Worm (Caenorhabditis elegans) whole organism, L4/young adult: ENCODE measurements around the gene dao-6.

Source experiments
- W03F9.2 ChIP-seq: fragments of 150-350 bp; optimal IDR thresholded peaks from 2 replicates; lab custom pipeline; 2014; ENCODE audit warnings: missing biosample characterization, missing genetic modification characterization
- dao-5 ChIP-seq: sonication (generic microtip); optimal IDR thresholded peaks from 2 replicates; lab custom pipeline; 2016; ENCODE audit warnings: missing genotype, missing genetic modification characterization, moderate library complexity, missing compliant biosample characterization
- him-1 ChIP-seq: sonication (generic microtip); optimal IDR thresholded peaks from 2 replicates; lab custom pipeline; 2016; ENCODE audit warnings: missing genotype, missing genetic modification reagents, missing genetic modification characterization, missing compliant biosample characterization

DNA sequence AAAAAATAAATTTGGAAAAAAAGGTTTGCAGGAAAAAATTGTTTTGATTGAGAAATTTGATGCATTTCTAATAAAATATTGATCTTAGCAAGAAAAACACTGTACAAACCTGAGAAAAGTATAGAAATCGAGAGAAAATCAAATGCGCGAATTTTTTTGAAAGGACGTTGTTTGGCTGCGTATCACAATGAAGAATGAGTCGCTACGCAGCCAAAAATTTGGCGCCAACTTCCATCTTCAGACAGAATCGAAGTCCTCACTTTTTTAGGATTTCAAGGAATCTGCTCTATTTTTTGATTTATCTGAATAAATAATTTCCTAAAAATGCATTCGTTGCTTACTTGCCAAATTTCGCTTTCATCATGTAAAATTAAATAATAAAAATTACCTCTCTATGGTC, 10.7 kb upstream of the dao-6 start:
- no peak for TF ChIP-seq him-1
- no peak for TF ChIP-seq W03F9.2 (tag; lab: Kevin White, UChicago)
- TF ChIP-seq dao-5 (tag; lab: Kevin White, UChicago), result no peak
